Worm (Caenorhabditis elegans): ENCODE results near the gene F53B1.8.

DNA sequence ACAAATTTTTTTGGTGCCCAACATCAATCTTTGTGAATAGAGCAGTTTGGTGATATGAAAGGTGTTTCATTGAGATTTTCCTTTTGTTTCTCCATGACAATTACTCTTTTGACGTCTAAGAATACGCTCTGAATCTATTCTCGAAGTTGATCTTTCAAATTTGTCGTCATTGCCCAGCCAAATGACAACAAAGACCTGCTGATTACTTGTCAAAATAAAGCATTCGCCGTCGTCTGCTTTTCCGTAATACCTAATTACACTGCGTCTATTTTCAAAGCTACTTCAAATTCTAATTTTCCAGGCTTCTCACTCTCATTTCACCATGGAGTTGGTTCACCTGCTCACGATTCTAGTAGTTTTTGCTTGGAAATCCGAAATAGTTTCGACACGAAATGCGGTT is 24.7 kb downstream of the F53B1.8 start, which contains the start of gene F53B1.3:
- no peak for TF ChIP-seq ceh-31 (tag; optimal IDR thresholded peaks at IDR 0.05)
- no peak for TF ChIP-seq ceh-18 (tag; optimal IDR thresholded peaks at IDR 0.05)
- no peak for TF ChIP-seq ceh-2 (tag; optimal IDR thresholded peaks at IDR 0.05)
- no peak for TF ChIP-seq ceh-34 (tag; optimal IDR thresholded peaks at IDR 0.05)
- no peak for TF ChIP-seq npax-4 (tag; optimal IDR thresholded peaks at IDR 0.05)
- TF ChIP-seq C38D4.7 (GFP tag; optimal IDR thresholded peaks at IDR 0.05), result no peak
- TF ChIP-seq hlh-30 (tag; optimal IDR thresholded peaks at IDR 0.05; ENCODE audit: insufficient read depth), result no peak
- TF ChIP-seq dve-1 (tag; optimal IDR thresholded peaks at IDR 0.05), result no peak
- TF ChIP-seq nhr-11 (tag; optimal IDR thresholded peaks at IDR 0.05), result no peak
- no peak for TF ChIP-seq ama-1 (optimal IDR thresholded peaks at IDR 0.05)
- no peak for TF ChIP-seq nfya-1 (tag; optimal IDR thresholded peaks at IDR 0.05)
- TF ChIP-seq ceh-30 (tag; optimal IDR thresholded peaks at IDR 0.05), result no peak
- no peak for TF ChIP-seq unc-55 (GFP tag; optimal IDR thresholded peaks at IDR 0.05)
- no peak for TF ChIP-seq elt-2 (tag; optimal IDR thresholded peaks at IDR 0.05)
